Worm (Caenorhabditis elegans) whole organism, young adult: ENCODE results near the gene melo-3.

Experiments
- B0019.2 ChIP-seq: fragments of 200-800 bp; sonication (Bioruptor generic); conservative IDR thresholded peaks from 2 replicates; pipeline ENCODE4 v1.3.6; 2022; ENCODE audit warnings: missing genetic modification reagents, missing genetic modification characterization, missing compliant biosample characterization
- B0336.3 ChIP-seq: fragments of 200-800 bp; sonication (Bioruptor generic); IDR thresholded peaks from 2 replicates; pipeline ENCODE4 v1.3.6; 2022; ENCODE audit warnings: missing genetic modification characterization, missing compliant biosample characterization
- F22D6.2 ChIP-seq: sonication (generic microtip); optimal IDR thresholded peaks from 2 replicates; lab custom pipeline; 2016; ENCODE audit warnings: mild to moderate bottlenecking, missing genetic modification characterization, missing compliant biosample characterization
- F23B12.7 ChIP-seq: sonication (generic microtip); optimal IDR thresholded peaks from 2 replicates; lab custom pipeline; 2017; ENCODE audit warnings: missing genetic modification characterization, mild to moderate bottlenecking, missing compliant biosample characterization, antibody characterized with exemption, moderate library complexity; ENCODE audit not compliant: insufficient read depth
- F39B2.1 ChIP-seq: fragments of 200-800 bp; sonication (Bioruptor generic); IDR thresholded peaks from 2 replicates; pipeline ENCODE4 v1.3.6; 2022; ENCODE audit warnings: missing genetic modification reagents, missing genetic modification characterization, missing compliant biosample characterization
- T07F8.4 ChIP-seq: sonication (generic microtip); optimal IDR thresholded peaks from 2 replicates; lab custom pipeline; 2016; ENCODE audit warnings: mild to moderate bottlenecking, missing genetic modification characterization, moderate library complexity, missing compliant biosample characterization
- Y53F4B.3 ChIP-seq: fragments of 200-800 bp; sonication (Bioruptor generic); IDR thresholded peaks from 2 replicates; pipeline ENCODE4 v1.3.6; 2022; ENCODE audit warnings: missing genetic modification reagents, missing genetic modification characterization, missing compliant biosample characterization
- Y79H2A.3 ChIP-seq: fragments of 200-800 bp; sonication (Bioruptor generic); conservative IDR thresholded peaks from 2 replicates; pipeline ENCODE4 v1.3.6; 2022; ENCODE audit warnings: missing genetic modification reagents, missing genetic modification characterization, missing compliant biosample characterization
- athp-1 ChIP-seq: sonication (generic microtip); optimal IDR thresholded peaks from 2 replicates; lab custom pipeline; 2017; ENCODE audit warnings: mild to moderate bottlenecking, missing genetic modification characterization, missing compliant biosample characterization
- attf-6 ChIP-seq: fragments of 200-800 bp; sonication (Bioruptor generic); IDR thresholded peaks from 2 replicates; pipeline ENCODE4 v1.3.6; 2022; ENCODE audit warnings: missing genetic modification reagents, missing genetic modification characterization, missing compliant biosample characterization
- bed-2 ChIP-seq: fragments of 200-800 bp; sonication (Bioruptor generic); IDR thresholded peaks from 2 replicates; pipeline ENCODE4 v1.3.6; 2022; ENCODE audit warnings: missing genetic modification reagents, missing genetic modification characterization, missing compliant biosample characterization
- cebp-1 ChIP-seq, 2 experiments: fragments of 200-800 bp in 1 of 2; sonication (Bioruptor generic) in 1 of 2; sonication (generic microtip) in 1 of 2; IDR thresholded peaks in 1 of 2; optimal IDR thresholded peaks in 1 of 2; 2 replicates each; pipeline versions ENCODE4 v1.3.6 to Lab custom; 2017 to 2022; ENCODE audit warnings: missing compliant biosample characterization in 2 of 2, missing genetic modification characterization in 2 of 2, mild to moderate bottlenecking in 1 of 2, missing genetic modification reagents in 1 of 2, moderate library complexity in 1 of 2
- ceh-100 ChIP-seq: fragments of 200-800 bp; sonication (Bioruptor generic); IDR thresholded peaks from 2 replicates; pipeline ENCODE4 v1.3.6; 2022; ENCODE audit warnings: missing genetic modification reagents, missing genetic modification characterization, missing compliant biosample characterization
- ceh-91 ChIP-seq: fragments of 200-800 bp; sonication (Bioruptor generic); IDR thresholded peaks from 2 replicates; pipeline ENCODE4 v1.3.6; 2022; ENCODE audit warnings: missing genetic modification reagents, missing genetic modification characterization, missing compliant biosample characterization
- chd-7 ChIP-seq: sonication (generic microtip); optimal IDR thresholded peaks from 2 replicates; lab custom pipeline; 2016; ENCODE audit warnings: mild to moderate bottlenecking, missing genetic modification characterization, moderate library complexity, missing compliant biosample characterization
- dox-1 ChIP-seq: fragments of 200-800 bp; sonication (Bioruptor generic); IDR thresholded peaks from 2 replicates; pipeline ENCODE4 v1.3.6; 2022; ENCODE audit warnings: missing genetic modification reagents, missing genetic modification characterization, missing compliant biosample characterization
- egl-44 ChIP-seq: fragments of 200-800 bp; sonication (Bioruptor generic); IDR thresholded peaks from 2 replicates; pipeline ENCODE4 v1.3.6; 2022; ENCODE audit warnings: missing genetic modification reagents, missing genetic modification characterization, missing compliant biosample characterization
- gei-17 ChIP-seq: fragments of 200-800 bp; sonication (Bioruptor generic); optimal IDR thresholded peaks from 2 replicates; lab custom pipeline; 2018; ENCODE audit warnings: mild to moderate bottlenecking, missing genetic modification characterization, missing compliant biosample characterization
- him-1 ChIP-seq: sonication (generic microtip); optimal IDR thresholded peaks from 2 replicates; lab custom pipeline; 2016; ENCODE audit warnings: missing genotype, missing genetic modification reagents, missing genetic modification characterization, missing compliant biosample characterization
- hlh-12 ChIP-seq: sonication (generic microtip); optimal IDR thresholded peaks from 2 replicates; lab custom pipeline; 2016; ENCODE audit warnings: missing genetic modification characterization, missing compliant biosample characterization
- hmg-1.2 ChIP-seq: fragments of 200-800 bp; sonication (Bioruptor generic); IDR thresholded peaks from 2 replicates; pipeline ENCODE4 v1.3.6; 2022; ENCODE audit warnings: missing genetic modification reagents, missing genetic modification characterization, missing compliant biosample characterization
- hmg-20 ChIP-seq: fragments of 200-800 bp; sonication (Bioruptor generic); IDR thresholded peaks from 2 replicates; pipeline ENCODE4 v1.3.6; 2022; ENCODE audit warnings: missing genetic modification reagents, missing genetic modification characterization, missing compliant biosample characterization
- lin-26 ChIP-seq: fragments of 200-800 bp; sonication (Bioruptor generic); IDR thresholded peaks from 2 replicates; pipeline ENCODE4 v1.3.6; 2022; ENCODE audit warnings: missing genetic modification reagents, missing genetic modification characterization, missing compliant biosample characterization
- lin-35 ChIP-seq, 3 experiments: fragments of 150-350 bp in 2 of 3; sonication (generic microtip) in 1 of 3; optimal IDR thresholded peaks; 2 replicates each; lab custom pipeline; 2014 to 2018; ENCODE audit warnings: missing biosample characterization in 3 of 3, missing genetic modification characterization in 3 of 3, missing genetic modification reagents in 3 of 3
- madf-6 ChIP-seq: fragments of 200-800 bp; sonication (Bioruptor generic); IDR thresholded peaks from 2 replicates; pipeline ENCODE4 v1.3.6; 2022; ENCODE audit warnings: missing genetic modification reagents, missing genetic modification characterization, missing compliant biosample characterization
- mcd-1 ChIP-seq: fragments of 200-800 bp; sonication (Bioruptor generic); IDR thresholded peaks from 2 replicates; pipeline ENCODE4 v1.3.6; 2022; ENCODE audit warnings: missing genetic modification reagents, missing genetic modification characterization, missing compliant biosample characterization
- mel-28 ChIP-seq: sonication (generic microtip); optimal IDR thresholded peaks from 2 replicates; lab custom pipeline; 2016; ENCODE audit warnings: borderline replicate concordance, mild to moderate bottlenecking, missing genetic modification characterization, missing compliant biosample characterization
- nfyb-1 ChIP-seq: fragments of 200-800 bp; sonication (Bioruptor generic); IDR thresholded peaks from 2 replicates; pipeline ENCODE4 v1.3.6; 2022; ENCODE audit warnings: missing genetic modification reagents, missing genetic modification characterization, missing compliant biosample characterization
- nhr-120 ChIP-seq: fragments of 200-800 bp; sonication (Bioruptor generic); IDR thresholded peaks from 2 replicates; pipeline ENCODE4 v1.3.6; 2022; ENCODE audit warnings: missing genetic modification characterization, missing compliant biosample characterization
- nhr-80 ChIP-seq: sonication (generic microtip); optimal IDR thresholded peaks from 2 replicates; lab custom pipeline; 2016; ENCODE audit warnings: missing genetic modification characterization, missing compliant biosample characterization
- nhr-90 ChIP-seq: sonication (generic microtip); optimal IDR thresholded peaks from 2 replicates; lab custom pipeline; 2016; ENCODE audit warnings: missing genotype, mild to moderate bottlenecking, missing genetic modification characterization, missing compliant biosample characterization
- pbrm-1 ChIP-seq: fragments of 200-800 bp; sonication (Bioruptor generic); IDR thresholded peaks from 2 replicates; pipeline ENCODE4 v1.3.6; 2022; ENCODE audit warnings: missing genetic modification reagents, missing genetic modification characterization, missing compliant biosample characterization
- pha-4 ChIP-seq: fragments of 150-350 bp; sonication (generic microtip); optimal IDR thresholded peaks from 2 replicates; lab custom pipeline; 2014; ENCODE audit warnings: missing biosample characterization, missing genetic modification reagents, missing genetic modification characterization
- repo-1 ChIP-seq: sonication (generic microtip); optimal IDR thresholded peaks from 2 replicates; lab custom pipeline; 2017; ENCODE audit warnings: mild to moderate bottlenecking, missing genetic modification characterization, missing compliant biosample characterization
- rpc-1 ChIP-seq, 2 experiments: fragments of 150-350 bp in 1 of 2; sonication (generic microtip) in 1 of 2; optimal IDR thresholded peaks; 2 replicates each; lab custom pipeline; 2014 to 2018; ENCODE audit warnings: missing biosample characterization in 1 of 2, missing genetic modification characterization in 1 of 2, missing genetic modification reagents in 1 of 2, missing genotype in 1 of 2
- sea-2 ChIP-seq: fragments of 200-800 bp; sonication (Bioruptor generic); IDR thresholded peaks from 2 replicates; pipeline ENCODE4 v1.3.6; 2022; ENCODE audit warnings: missing genetic modification characterization, missing compliant biosample characterization
- snpc-4 ChIP-seq, 5 experiments: fragments of 150-350 bp in 1 of 5; sonication (generic microtip) in 4 of 5; optimal IDR thresholded peaks; 2 replicates each; lab custom pipeline; 2014 to 2018; ENCODE audit warnings: missing genetic modification characterization in 5 of 5, missing biosample characterization in 3 of 5, antibody characterized with exemption in 2 of 5, mild to moderate bottlenecking in 2 of 5, missing compliant biosample characterization in 2 of 5, missing genotype in 2 of 5, moderate library complexity in 2 of 5, missing genetic modification reagents in 1 of 5
- tbp1 ChIP-seq: fragments of 200-800 bp; sonication (Bioruptor generic); optimal IDR thresholded peaks from 2 replicates; lab custom pipeline; 2018; ENCODE audit warnings: mild to moderate bottlenecking, missing genetic modification characterization, missing compliant biosample characterization
- tbx-9 ChIP-seq: sonication (generic microtip); optimal IDR thresholded peaks from 2 replicates; lab custom pipeline; 2016; ENCODE audit warnings: borderline replicate concordance, missing genetic modification characterization, inconsistent platforms, missing compliant biosample characterization
- unc-130 ChIP-seq: sonication (generic microtip); optimal IDR thresholded peaks from 2 replicates; lab custom pipeline; 2016; ENCODE audit warnings: missing genetic modification reagents, missing genetic modification characterization, missing compliant biosample characterization
- unc-62 ChIP-seq: fragments of 150-350 bp; optimal IDR thresholded peaks from 2 replicates; lab custom pipeline; 2014; ENCODE audit warnings: missing biosample characterization, missing genetic modification reagents, missing genetic modification characterization
- zim-3 ChIP-seq: sonication (generic microtip); optimal IDR thresholded peaks from 2 replicates; lab custom pipeline; 2017; ENCODE audit warnings: mild to moderate bottlenecking, missing genetic modification characterization, moderate library complexity, missing compliant biosample characterization
- ztf-3 ChIP-seq: fragments of 200-800 bp; sonication (Bioruptor generic); optimal IDR thresholded peaks from 2 replicates; lab custom pipeline; 2018; ENCODE audit warnings: mild to moderate bottlenecking, missing genetic modification characterization, missing compliant biosample characterization

The melo-3 gene

ce11 chrV:15013328-15013727 is 23.3 kb downstream of the melo-3 start:
- no peak for TF ChIP-seq F39B2.1 (GFP tag; lab: Robert Waterston, UW)
- no peak for TF ChIP-seq F22D6.2 (tag; lab: Kevin White, UChicago)
- TF ChIP-seq unc-62 (GFP tag; lab: Kevin White, UChicago) = no peak
- no peak for TF ChIP-seq ztf-3 (GFP tag; lab: Kevin White, UChicago)
- TF ChIP-seq nhr-90 = no peak
- TF ChIP-seq nhr-120 = no peak
- TF ChIP-seq ceh-91 (GFP tag; lab: Robert Waterston, UW) = no peak
- TF ChIP-seq attf-6 (GFP tag; lab: Robert Waterston, UW) = no peak
- no peak for TF ChIP-seq Y53F4B.3 (GFP tag; lab: Robert Waterston, UW)
- no peak for TF ChIP-seq B0336.3 (GFP tag; lab: Robert Waterston, UW)
- no peak for TF ChIP-seq tbx-9
- no peak for TF ChIP-seq repo-1 (tag; lab: Kevin White, UChicago)
- TF ChIP-seq mel-28 (tag; lab: Kevin White, UChicago) = no peak
- TF ChIP-seq Y79H2A.3 = no peak
- no peak for TF ChIP-seq egl-44 (GFP tag; lab: Robert Waterston, UW)
- TF ChIP-seq hmg-20 (GFP tag; lab: Robert Waterston, UW) = no peak

ce11 chrV:15012542-15013301 is 23.9 kb downstream of the melo-3 start:
- TF ChIP-seq T07F8.4 = no peak
- 0 out of 2 replicates have a peak, but pooled peaks have one; percentile 62 for TF ChIP-seq nfyb-1 (GFP tag; lab: Robert Waterston, UW)
- TF ChIP-seq nhr-80 (tag; lab: Kevin White, UChicago) = peak; percentile 9
- TF ChIP-seq sea-2 (GFP tag; lab: Robert Waterston, UW) = no peak
- peak; percentile 53 for TF ChIP-seq rpc-1 (optimal IDR thresholded peaks at IDR 0.05; lab: Kevin White, UChicago)
- peak; percentile 70 for TF ChIP-seq rpc-1 (tag; optimal IDR thresholded peaks at IDR 0.05; lab: Kevin White, UChicago)
- TF ChIP-seq hlh-12 (tag; lab: Kevin White, UChicago) = no peak
- TF ChIP-seq ceh-91 (GFP tag; lab: Robert Waterston, UW) = no peak
- TF ChIP-seq lin-35 (GFP tag; optimal IDR thresholded peaks at IDR 0.05; lab: Kevin White, UChicago) = no peak
- TF ChIP-seq athp-1 (tag; lab: Kevin White, UChicago) = no peak
- no peak for TF ChIP-seq cebp-1 (GFP tag; IDR thresholded peaks at IDR 0.05; lab: Robert Waterston, UW)
- peak; percentile 13 for TF ChIP-seq cebp-1 (tag; optimal IDR thresholded peaks at IDR 0.05; lab: Kevin White, UChicago)
- 0 out of 2 replicates have a peak, but pooled peaks have one; percentile 6 for TF ChIP-seq B0019.2 (GFP tag; lab: Robert Waterston, UW)
- peak; percentile 88 for TF ChIP-seq tbp1 (GFP tag; lab: Kevin White, UChicago)
- no peak for TF ChIP-seq unc-62 (GFP tag; lab: Kevin White, UChicago)
- 0 out of 2 replicates have a peak, but pooled peaks have one; percentile 31 for TF ChIP-seq Y79H2A.3
- TF ChIP-seq dox-1 (GFP tag; lab: Robert Waterston, UW) = 0 out of 2 replicates have a peak, but pooled peaks have one; percentile 29
- peak; percentile 65 for TF ChIP-seq him-1 (tag; lab: Kevin White, UChicago)
- TF ChIP-seq hmg-20 (GFP tag; lab: Robert Waterston, UW) = no peak
- 0 out of 2 replicates have a peak, but pooled peaks have one; percentile 34 for TF ChIP-seq mcd-1 (GFP tag; lab: Robert Waterston, UW)
- TF ChIP-seq F23B12.7 (tag; lab: Kevin White, UChicago) = no peak
- peak; percentile 46 for TF ChIP-seq hmg-1.2
- TF ChIP-seq snpc-4 (GFP tag; optimal IDR thresholded peaks at IDR 0.05; lab: Kevin White, UChicago) = no peak
- peak in 1 of 4 experiments; percentile 59 for TF ChIP-seq snpc-4 (tag; optimal IDR thresholded peaks at IDR 0.05; lab: Kevin White, UChicago)
- peak; percentile 61; the same call in 1 of the 2 replicates for TF ChIP-seq lin-26 (GFP tag; lab: Robert Waterston, UW)
- TF ChIP-seq zim-3 (tag; lab: Kevin White, UChicago) = no peak
- TF ChIP-seq chd-7 (tag; lab: Kevin White, UChicago) = no peak
- no peak for TF ChIP-seq unc-130 (GFP tag; lab: Kevin White, UChicago)
- TF ChIP-seq pha-4 = no peak
- 0 out of 2 replicates have a peak, but pooled peaks have one; percentile 40 for TF ChIP-seq Y53F4B.3 (GFP tag; lab: Robert Waterston, UW)
- TF ChIP-seq pbrm-1 (GFP tag; lab: Robert Waterston, UW) = peak; percentile 45; the same call in 1 of the 2 replicates
- TF ChIP-seq ceh-100 (GFP tag; lab: Robert Waterston, UW) = peak; percentile 45
- no peak for TF ChIP-seq gei-17 (GFP tag; lab: Kevin White, UChicago)
- TF ChIP-seq B0336.3 (GFP tag; lab: Robert Waterston, UW) = 0 out of 2 replicates have a peak, but pooled peaks have one; percentile 38
- 0 out of 2 replicates have a peak, but pooled peaks have one; percentile 34 for TF ChIP-seq madf-6 (GFP tag; lab: Robert Waterston, UW)
- no peak for TF ChIP-seq bed-2
